Worm (Caenorhabditis elegans) whole organism, late embryonic: ENCODE data around the gene Y62H9A.2.

Experiments
- K09A11.1 ChIP-seq: sonication (generic microtip); optimal IDR thresholded peaks from 2 replicates; lab custom pipeline; 2017; ENCODE audit warnings: antibody characterized with exemption, mild to moderate bottlenecking, missing genetic modification characterization, missing compliant biosample characterization; ENCODE audit not compliant: insufficient read depth
- tbx-2 ChIP-seq: sonication (generic microtip); optimal IDR thresholded peaks from 2 replicates; lab custom pipeline; 2016; ENCODE audit warnings: missing genetic modification characterization, missing compliant biosample characterization

DNA sequence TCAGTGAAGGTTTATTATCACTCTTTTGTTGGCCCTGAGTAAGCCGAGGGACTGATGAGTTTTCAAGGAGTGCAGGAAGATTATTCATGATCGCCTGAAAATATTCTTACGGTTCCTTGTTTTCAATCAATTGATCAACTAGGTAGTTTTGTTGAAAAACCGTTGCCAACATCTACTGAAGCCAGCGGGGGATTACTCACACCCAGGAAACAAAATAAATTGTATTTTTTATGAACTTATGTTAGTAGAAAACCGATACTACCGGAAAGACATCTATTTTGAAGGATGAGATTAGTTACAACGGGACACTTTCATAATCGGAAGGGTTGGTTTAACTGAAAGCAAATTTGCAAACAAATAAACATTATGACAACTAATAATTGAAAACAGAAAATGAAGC lies at the start of gene Y62H9A.2:
- no peak for TF ChIP-seq tbx-2 (tag; lab: Kevin White, UChicago)
- TF ChIP-seq K09A11.1 = no peak
